Fruit fly (Drosophila melanogaster): ENCODE data around the gene mthl10.
A peak's percentile ranks its signal among the peaks of the same experiment; 100 is the strongest.

The mthl10 gene

DNA sequence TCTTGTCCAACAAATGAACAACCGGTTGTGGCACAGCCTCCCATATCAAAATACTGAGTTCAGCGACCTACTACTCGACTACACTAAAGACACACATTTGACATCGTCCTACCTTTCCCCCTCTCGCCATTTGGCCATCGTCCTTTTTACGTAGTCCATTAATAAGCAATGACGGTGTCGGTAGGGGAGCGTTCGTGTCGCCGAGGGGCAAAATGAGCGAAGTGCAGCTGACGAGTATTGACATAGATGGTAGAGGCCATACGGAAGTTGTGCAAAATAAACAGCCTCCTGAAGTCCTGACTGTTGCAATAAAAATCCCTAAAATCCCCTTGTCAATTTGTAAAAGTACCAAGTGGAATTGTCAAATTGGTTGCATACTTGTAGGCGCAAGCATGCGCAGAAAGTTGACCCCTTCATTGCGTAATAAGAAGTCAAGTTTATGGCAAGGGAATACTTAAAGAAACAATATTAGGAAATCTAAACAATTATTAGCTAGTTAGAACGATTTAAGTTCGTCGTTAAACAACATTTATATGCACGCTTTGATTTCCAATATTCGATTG is 51.1 kb downstream of the mthl10 start (continued):
- TF ChIP-seq usp (GFP tag; optimal IDR thresholded peaks at IDR 0.05), result no peak
- TF ChIP-seq Dref (GFP tag; IDR thresholded peaks at IDR 0.05), result no peak
- no peak for TF ChIP-seq dmrt99B (tag; optimal IDR thresholded peaks at IDR 0.05)
- no peak for TF ChIP-seq sna (GFP tag; IDR thresholded peaks at IDR 0.05; ENCODE audit: partially characterized antibody)
- TF ChIP-seq NFAT (GFP tag; IDR thresholded peaks at IDR 0.05), result no peak
- TF ChIP-seq abd-A (tag; optimal IDR thresholded peaks at IDR 0.05), result peak; percentile 67
- no peak for TF ChIP-seq CG8089 (GFP tag; optimal IDR thresholded peaks at IDR 0.05)

DNA sequence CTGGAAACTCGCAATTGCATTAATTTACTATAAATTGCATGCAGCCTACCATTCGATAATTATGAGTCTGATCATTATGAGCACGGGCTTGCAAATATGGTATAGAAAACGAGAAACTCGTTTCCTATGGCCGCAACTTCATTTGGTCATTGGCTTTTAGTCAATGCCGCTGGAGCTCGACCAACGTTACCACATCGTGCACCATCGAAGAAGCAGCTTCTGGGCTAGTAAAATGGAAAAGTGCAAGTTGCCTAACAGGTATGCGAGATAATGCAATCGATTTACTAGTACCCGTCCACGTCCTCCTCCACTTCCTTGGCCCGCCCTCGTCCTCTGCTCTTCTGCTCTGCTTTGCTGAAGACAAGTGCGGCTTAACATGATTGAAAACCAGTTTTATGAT is 58.5 kb downstream of the mthl10 start:
- TF ChIP-seq otp (GFP tag; IDR thresholded peaks at IDR 0.05), result no peak
- TF ChIP-seq CG2129 (GFP tag; IDR thresholded peaks at IDR 0.05; ENCODE audit: partially characterized antibody), result no peak
- no peak for TF ChIP-seq Dip3 (GFP tag; optimal IDR thresholded peaks at IDR 0.05)
- TF ChIP-seq CG43689 (GFP tag; IDR thresholded peaks at IDR 0.05), result no peak
- TF ChIP-seq bab2 (GFP tag; optimal IDR thresholded peaks at IDR 0.05), result no peak
- TF ChIP-seq Dref (GFP tag; IDR thresholded peaks at IDR 0.05), result no peak
- TF ChIP-seq knrl (GFP tag; IDR thresholded peaks at IDR 0.05; ENCODE audit: partially characterized antibody), result no peak
- no peak for TF ChIP-seq lola (GFP tag; optimal IDR thresholded peaks at IDR 0.05)
- TF ChIP-seq abd-A (tag; optimal IDR thresholded peaks at IDR 0.05), result no peak
- no peak for TF ChIP-seq NC2β (GFP tag; optimal IDR thresholded peaks at IDR 0.05)
- TF ChIP-seq h (optimal IDR thresholded peaks at IDR 0.05), result no peak
- no peak for TF ChIP-seq mirr (GFP tag; optimal IDR thresholded peaks at IDR 0.05)
- TF ChIP-seq MBD-R2 (GFP tag; IDR thresholded peaks at IDR 0.05), result no peak
